Fruit fly (Drosophila melanogaster) whole organism, embryonic: ENCODE measurements around the gene CG14286.

Experiments used
- Ada2b ChIP-seq: fragments of 200-800 bp; sonication (Bioruptor generic); IDR thresholded peaks from 2 replicates; pipeline ENCODE4 v1.3.6; 2022; ENCODE audit warnings: missing biosample characterization, missing genetic modification characterization
- Atf6 ChIP-seq: fragments of 200-800 bp; sonication (Bioruptor generic); IDR thresholded peaks from 2 replicates; pipeline ENCODE4 v1.3.6; 2022; ENCODE audit warnings: missing biosample characterization, missing genetic modification characterization
- CG11456 ChIP-seq: fragments of 200-800 bp; sonication (Bioruptor generic); IDR thresholded peaks from 3 replicates; pipeline ENCODE4 v1.3.6; 2022; ENCODE audit warnings: missing biosample characterization, missing genetic modification characterization
- CG11695 ChIP-seq: fragments of 200-800 bp; sonication (Bioruptor generic); IDR thresholded peaks from 3 replicates; pipeline ENCODE4 v1.3.6; 2022; ENCODE audit warnings: missing biosample characterization, missing genetic modification characterization
- CG12155 ChIP-seq: fragments of 200-800 bp; sonication (Bioruptor generic); optimal IDR thresholded peaks from 3 replicates; lab custom pipeline; 2016; ENCODE audit warnings: missing biosample characterization, missing genetic modification characterization
- CG12391 ChIP-seq: fragments of 200-800 bp; sonication (Bioruptor generic); optimal IDR thresholded peaks from 3 replicates; lab custom pipeline; 2018; ENCODE audit warnings: missing biosample characterization, mild to moderate bottlenecking, missing genetic modification characterization, moderate library complexity
- CG16813 ChIP-seq: fragments of 200-800 bp; sonication (Bioruptor generic); IDR thresholded peaks from 3 replicates; pipeline ENCODE4 v1.3.6; 2022; ENCODE audit warnings: missing biosample characterization, missing genetic modification characterization; ENCODE audit not compliant: partially characterized antibody
- CG17912 ChIP-seq: fragments of 200-800 bp; sonication (Bioruptor generic); optimal IDR thresholded peaks from 2 replicates; lab custom pipeline; 2018; ENCODE audit warnings: missing biosample characterization, mild to moderate bottlenecking, missing genetic modification characterization
- CG1792 ChIP-seq: fragments of 200-800 bp; sonication (Bioruptor generic); optimal IDR thresholded peaks from 2 replicates; lab custom pipeline; 2016; ENCODE audit warnings: missing biosample characterization, missing genetic modification characterization
- CG18476 ChIP-seq: fragments of 200-800 bp; sonication (Bioruptor generic); optimal IDR thresholded peaks from 2 replicates; lab custom pipeline; 2016; ENCODE audit warnings: missing biosample characterization, mild to moderate bottlenecking, missing genetic modification characterization
- CG2116 ChIP-seq: fragments of 200-800 bp; sonication (Bioruptor generic); optimal IDR thresholded peaks from 3 replicates; lab custom pipeline; 2018; ENCODE audit warnings: missing biosample characterization, mild to moderate bottlenecking, missing genetic modification characterization
- CG2129 ChIP-seq: fragments of 200-800 bp; sonication (Bioruptor generic); IDR thresholded peaks from 2 replicates; pipeline ENCODE4 v1.3.6; 2022; ENCODE audit warnings: missing biosample characterization, missing genetic modification characterization; ENCODE audit not compliant: partially characterized antibody
- CG30020 ChIP-seq: fragments of 200-800 bp; optimal IDR thresholded peaks from 2 replicates; lab custom pipeline; 2019; ENCODE audit warnings: missing biosample characterization, mild to moderate bottlenecking, missing genetic modification characterization, moderate library complexity
- CG3281 ChIP-seq: fragments of 200-800 bp; sonication (Bioruptor generic); optimal IDR thresholded peaks from 3 replicates; lab custom pipeline; 2017; ENCODE audit warnings: missing biosample characterization, mild to moderate bottlenecking, missing genetic modification characterization
- CG3838 ChIP-seq: fragments of 200-800 bp; sonication (Bioruptor generic); optimal IDR thresholded peaks from 3 replicates; lab custom pipeline; 2016; ENCODE audit warnings: missing biosample characterization, missing genetic modification characterization
- CG4282 ChIP-seq: fragments of 200-800 bp; sonication (Bioruptor generic); optimal IDR thresholded peaks from 2 replicates; lab custom pipeline; 2016; ENCODE audit warnings: missing biosample characterization, missing genetic modification characterization
- CG4360 ChIP-seq: fragments of 200-800 bp; sonication (Bioruptor generic); IDR thresholded peaks from 2 replicates; pipeline ENCODE4 v1.3.6; 2022; ENCODE audit warnings: missing biosample characterization, missing genetic modification characterization
- CG4730 ChIP-seq: fragments of 200-800 bp; sonication (Bioruptor generic); IDR thresholded peaks from 2 replicates; pipeline ENCODE4 v1.3.6; 2022; ENCODE audit warnings: missing biosample characterization, missing genetic modification characterization
- CG7928 ChIP-seq: fragments of 200-800 bp; sonication (Bioruptor generic); optimal IDR thresholded peaks from 2 replicates; lab custom pipeline; 2017; ENCODE audit warnings: missing biosample characterization, mild to moderate bottlenecking, missing genetic modification characterization
- CG8765 ChIP-seq: fragments of 200-800 bp; sonication (Bioruptor generic); IDR thresholded peaks from 2 replicates; pipeline ENCODE4 v1.3.6; 2022; ENCODE audit warnings: missing biosample characterization, missing genetic modification characterization
- Dll ChIP-seq: fragments of 200-800 bp; sonication (Bioruptor generic); IDR thresholded peaks from 4 replicates; pipeline ENCODE4 v1.3.6; 2022; ENCODE audit warnings: missing biosample characterization, missing genetic modification characterization; ENCODE audit not compliant: partially characterized antibody
- Doc2 ChIP-seq: fragments of 200-800 bp; sonication (Bioruptor generic); IDR thresholded peaks from 2 replicates; pipeline ENCODE4 v1.3.6; 2022; ENCODE audit warnings: missing biosample characterization, missing genetic modification characterization
- E2f2 ChIP-seq: fragments of 200-800 bp; sonication (Bioruptor generic); IDR thresholded peaks from 2 replicates; pipeline ENCODE4 v1.3.6; 2022; ENCODE audit warnings: missing biosample characterization, missing genetic modification characterization
- Eip74EF ChIP-seq, 2 experiments: fragments of 200-800 bp in 1 of 2; fragments of >200 bp in 1 of 2; sonication (Bioruptor generic) in 1 of 2; optimal IDR thresholded peaks; 2 replicates each; lab custom pipeline; 2017 to 2019; ENCODE audit warnings: missing biosample characterization in 2 of 2, missing genetic modification characterization in 2 of 2, mild to moderate bottlenecking in 1 of 2, moderate library complexity in 1 of 2
- Fer1 ChIP-seq: fragments of 200-800 bp; sonication (Bioruptor generic); optimal IDR thresholded peaks from 2 replicates; lab custom pipeline; 2017; ENCODE audit warnings: missing biosample characterization, mild to moderate bottlenecking, missing genetic modification characterization
- Gsc ChIP-seq: fragments of 200-800 bp; sonication (Bioruptor generic); IDR thresholded peaks from 2 replicates; pipeline ENCODE4 v1.3.6; 2022; ENCODE audit warnings: missing biosample characterization, missing genetic modification characterization
- HLH3B ChIP-seq: fragments of 200-800 bp; sonication (Bioruptor generic); IDR thresholded peaks from 2 replicates; pipeline ENCODE4 v1.3.6; 2022; ENCODE audit warnings: missing biosample characterization, missing genetic modification characterization
- HmgD ChIP-seq: fragments of 200-800 bp; sonication (Bioruptor generic); optimal IDR thresholded peaks from 3 replicates; lab custom pipeline; 2016; ENCODE audit warnings: missing biosample characterization, missing genetic modification characterization
- Lpt ChIP-seq: fragments of >200 bp; optimal IDR thresholded peaks from 2 replicates; lab custom pipeline; 2018; ENCODE audit warnings: missing biosample characterization, missing genetic modification characterization
- NK7.1 ChIP-seq: fragments of 200-800 bp; sonication (Bioruptor generic); optimal IDR thresholded peaks from 3 replicates; lab custom pipeline; 2016; ENCODE audit warnings: missing biosample characterization, missing genetic modification characterization
- Opbp ChIP-seq: fragments of 200-800 bp; sonication (Bioruptor generic); IDR thresholded peaks from 3 replicates; pipeline ENCODE4 v1.3.6; 2022; ENCODE audit warnings: missing biosample characterization, missing genetic modification characterization; ENCODE audit not compliant: partially characterized antibody
- Poxn ChIP-seq: fragments of 200-800 bp; sonication (Bioruptor generic); IDR thresholded peaks from 2 replicates; pipeline ENCODE4 v1.3.6; 2022; ENCODE audit warnings: missing biosample characterization, missing genetic modification characterization
- Ptx1 ChIP-seq: fragments of 200-800 bp; sonication (Bioruptor generic); IDR thresholded peaks from 2 replicates; pipeline ENCODE4 v1.3.6; 2022; ENCODE audit warnings: missing biosample characterization, missing genetic modification characterization
- Ssrp ChIP-seq: fragments of 200-800 bp; sonication (Bioruptor generic); optimal IDR thresholded peaks from 2 replicates; lab custom pipeline; 2018; ENCODE audit warnings: missing biosample characterization, mild to moderate bottlenecking, missing genetic modification characterization, moderate library complexity
- az2 ChIP-seq: fragments of 200-800 bp; sonication (Bioruptor generic); optimal IDR thresholded peaks from 3 replicates; lab custom pipeline; 2016; ENCODE audit warnings: missing biosample characterization, missing genetic modification characterization
- cg ChIP-seq: fragments of 200-800 bp; sonication (Bioruptor generic); optimal IDR thresholded peaks from 3 replicates; lab custom pipeline; 2019; ENCODE audit warnings: missing biosample characterization, mild to moderate bottlenecking, missing genetic modification characterization, moderate library complexity
- crol ChIP-seq: fragments of 200-800 bp; sonication (Bioruptor generic); IDR thresholded peaks from 2 replicates; pipeline ENCODE4 v1.3.6; 2022; ENCODE audit warnings: missing biosample characterization, missing genetic modification characterization
- emc ChIP-seq: fragments of 200-800 bp; sonication (Bioruptor generic); optimal IDR thresholded peaks from 2 replicates; lab custom pipeline; 2016; ENCODE audit warnings: missing biosample characterization, missing genetic modification characterization
- fd96Cb ChIP-seq: fragments of 200-800 bp; sonication (Bioruptor generic); optimal IDR thresholded peaks from 2 replicates; lab custom pipeline; 2018; ENCODE audit warnings: missing biosample characterization, mild to moderate bottlenecking, missing genetic modification characterization, moderate library complexity
- mld ChIP-seq: fragments of 200-800 bp; sonication (Bioruptor generic); IDR thresholded peaks from 3 replicates; pipeline ENCODE4 v1.3.6; 2022; ENCODE audit warnings: missing biosample characterization, missing genetic modification characterization; ENCODE audit not compliant: partially characterized antibody
- p53 ChIP-seq: fragments of 200-800 bp; sonication (Bioruptor generic); optimal IDR thresholded peaks from 2 replicates; lab custom pipeline; 2016; ENCODE audit warnings: missing biosample characterization, missing genetic modification characterization
- pan ChIP-seq, 4 experiments: fragments of >200 bp in 3 of 4; fragments of 200-800 bp in 1 of 4; sonication (Bioruptor generic) in 1 of 4; optimal IDR thresholded peaks in 3 of 4; IDR thresholded peaks in 1 of 4; 2 replicates each; pipeline versions ENCODE4 v1.3.6 to Lab custom; 2017 to 2022; ENCODE audit warnings: missing biosample characterization in 2 of 4, missing genetic modification characterization in 2 of 4, mixed read lengths in 1 of 4
- pb ChIP-seq: fragments of 200-800 bp; sonication (Bioruptor generic); optimal IDR thresholded peaks from 3 replicates; lab custom pipeline; 2016; ENCODE audit warnings: missing biosample characterization, missing genetic modification characterization
- pum ChIP-seq: fragments of 200-800 bp; sonication (Bioruptor generic); optimal IDR thresholded peaks from 2 replicates; lab custom pipeline; 2016; ENCODE audit warnings: missing biosample characterization, missing genetic modification characterization
- seq ChIP-seq: fragments of 200-800 bp; sonication (Bioruptor generic); IDR thresholded peaks from 2 replicates; pipeline ENCODE4 v1.3.6; 2022; ENCODE audit warnings: missing biosample characterization, missing genetic modification characterization
- sqz ChIP-seq: fragments of 200-800 bp; sonication (Bioruptor generic); optimal IDR thresholded peaks from 3 replicates; lab custom pipeline; 2018; ENCODE audit warnings: missing biosample characterization, mild to moderate bottlenecking, missing genetic modification characterization
- usp ChIP-seq: fragments of >200 bp; optimal IDR thresholded peaks from 2 replicates; lab custom pipeline; 2017; ENCODE audit warnings: missing biosample characterization, missing genetic modification characterization
- vnd ChIP-seq: fragments of 200-800 bp; sonication (Bioruptor generic); IDR thresholded peaks from 3 replicates; pipeline ENCODE4 v1.3.6; 2022; ENCODE audit warnings: missing biosample characterization, missing genetic modification characterization; ENCODE audit not compliant: partially characterized antibody
- vvl ChIP-seq: fragments of 200-800 bp; sonication (Bioruptor generic); IDR thresholded peaks from 2 replicates; pipeline ENCODE4 v1.3.6; 2022; ENCODE audit warnings: missing biosample characterization, missing genetic modification characterization
- zen ChIP-seq: fragments of 200-800 bp; sonication (Bioruptor generic); optimal IDR thresholded peaks from 3 replicates; lab custom pipeline; 2018; ENCODE audit warnings: missing biosample characterization, mild to moderate bottlenecking, missing genetic modification characterization, moderate library complexity

The CG14286 gene

dm6 chr3R:18980863-18981536, 42.9 kb upstream of the CG14286 start, which contains the start of the genes dnk and Smu1 (continued):
- TF ChIP-seq CG12155 (no peak), CG3281 (no peak), E2f2 (GFP tag; lab: Robert Waterston, UW) (peak; percentile 49), CG4282 (GFP tag; lab: Kevin White, UChicago) (no peak), vvl (GFP tag; lab: Robert Waterston, UW) (no peak), crol (no peak), CG4730 (GFP tag; lab: Robert Waterston, UW) (no peak), HLH3B (no peak), pan (optimal IDR thresholded peaks at IDR 0.05; lab: Kevin White, UChicago) (no peak), pan (GFP tag; optimal IDR thresholded peaks at IDR 0.05 in 1 of 2, IDR thresholded peaks at IDR 0.05 in 1 of 2) (no peak), Gsc (no peak), CG18476 (GFP tag; lab: Kevin White, UChicago) (no peak), CG8765 (GFP tag; lab: Robert Waterston, UW) (no peak), Eip74EF (GFP tag; optimal IDR thresholded peaks at IDR 0.05; lab: Kevin White, UChicago) (no peak), CG17912 (GFP tag; lab: Kevin White, UChicago) (no peak), CG7928 (GFP tag; lab: Kevin White, UChicago) (peak; percentile 90), CG4360 (no peak), CG11695 (no peak), Dll (GFP tag; lab: Robert Waterston, UW) (peak; percentile 60; the same call in 3 of the 4 replicates), Fer1 (no peak), Doc2 (GFP tag; lab: Robert Waterston, UW) (no peak), CG1792 (GFP tag; lab: Kevin White, UChicago) (no peak), CG3838 (GFP tag; lab: Kevin White, UChicago) (no peak), Lpt (GFP tag; lab: Kevin White, UChicago) (no peak), usp (GFP tag; lab: Kevin White, UChicago) (no peak), Poxn (GFP tag; lab: Robert Waterston, UW) (no peak), Ssrp (no peak), pb (GFP tag; lab: Kevin White, UChicago) (no peak), CG16813 (GFP tag; lab: Robert Waterston, UW) (no peak; the same call in 2 of the 3 replicates), Atf6 (GFP tag; lab: Robert Waterston, UW) (no peak), CG30020 (no peak), sqz (GFP tag; lab: Kevin White, UChicago) (peak; percentile 65), az2 (GFP tag; lab: Kevin White, UChicago) (no peak), zen (tag; lab: Kevin White, UChicago) (peak; percentile 14), Opbp (GFP tag; lab: Robert Waterston, UW) (peak; percentile 18; the same call in 1 of the 3 replicates), pum (GFP tag; lab: Kevin White, UChicago) (no peak), CG2116 (peak; percentile 41), CG2129 (no peak), fd96Cb (tag; lab: Kevin White, UChicago) (no peak), mld (GFP tag; lab: Robert Waterston, UW) (no peak), cg (peak; percentile 71), emc (no peak), CG11456 (no peak), HmgD (GFP tag; lab: Kevin White, UChicago) (no peak), CG12391 (peak; percentile 36), seq (GFP tag; lab: Robert Waterston, UW) (no peak), NK7.1 (no peak), vnd (GFP tag; lab: Robert Waterston, UW) (no peak), p53 (no peak), Ptx1 (GFP tag; lab: Robert Waterston, UW) (no peak), Ada2b (GFP tag; lab: Robert Waterston, UW) (no peak)
